Fruit fly (Drosophila melanogaster): ENCODE measurements around the gene CG34377.
A peak's percentile ranks its signal among the peaks of the same experiment; 100 is the strongest.

The CG34377 gene

dm6 chr3R:22323994-22324393 lies at the start of gene CG34377:
CG34377 (minus strand) TSS chr3R:22324094.
- no peak for TF ChIP-seq noc (tag; optimal IDR thresholded peaks at IDR 0.05)

- TF ChIP-seq noc (tag; optimal IDR thresholded peaks at IDR 0.05) = no peak
Measured at dm6 chr3R:22372535-22372934, 48.6 kb upstream of the CG34377 start, which contains the start of gene CG7069. CG7069 (plus strand) TSS chr3R:22372835.

- TF ChIP-seq noc (tag; optimal IDR thresholded peaks at IDR 0.05) = no peak
Measured at dm6 chr3R:22368777-22369214, 44.9 kb upstream of the CG34377 start.

dm6 chr3R:22368077-22368776 lies 44.3 kb upstream of the CG34377 start:
- TF ChIP-seq noc (tag; optimal IDR thresholded peaks at IDR 0.05) = peak; percentile 19

- no peak for TF ChIP-seq noc (tag; optimal IDR thresholded peaks at IDR 0.05)
Measured at dm6 chr3R:22367126-22368076, 43.5 kb upstream of the CG34377 start, which contains the start of the genes Polr3F and PyK. Polr3F (minus strand) TSS chr3R:22367373. PyK (plus strand) TSS chr3R:22367536.

dm6 chr3R:22365660-22366195 lies 41.8 kb upstream of the CG34377 start, which contains the start of gene CG5382:
CG5382 (minus strand) TSS chr3R:22365983.
- TF ChIP-seq noc (tag; optimal IDR thresholded peaks at IDR 0.05) = no peak

dm6 chr3R:22362218-22362907 lies 38.5 kb upstream of the CG34377 start, which contains the start of the genes JMJD6, CG7071 and Muted:
JMJD6 (minus strand) TSS chr3R:22362371.
CG7071 (plus strand) TSS chr3R:22362620.
Muted (plus strand) TSS chr3R:22362620.
- TF ChIP-seq noc (tag; optimal IDR thresholded peaks at IDR 0.05) = peak; percentile 93

- TF ChIP-seq noc (tag; optimal IDR thresholded peaks at IDR 0.05) = peak; percentile 73
Measured at dm6 chr3R:22358810-22359209, 34.9 kb upstream of the CG34377 start.

dm6 chr3R:22357942-22358341 lies 34.0 kb upstream of the CG34377 start:
- TF ChIP-seq noc (tag; optimal IDR thresholded peaks at IDR 0.05) = peak; percentile 14

- peak; percentile 48 for TF ChIP-seq noc (tag; optimal IDR thresholded peaks at IDR 0.05)
Measured at dm6 chr3R:22356464-22357410, 32.8 kb upstream of the CG34377 start, which contains the start of gene Sar1. Sar1 (plus strand) TSS chr3R:22356685.

dm6 chr3R:22351396-22351795 lies 27.5 kb upstream of the CG34377 start, which contains the start of gene rdhB:
rdhB (plus strand) TSS chr3R:22351696.
- no peak for TF ChIP-seq noc (tag; optimal IDR thresholded peaks at IDR 0.05)

dm6 chr3R:22342708-22343107 lies 18.8 kb upstream of the CG34377 start:
- no peak for TF ChIP-seq noc (tag; optimal IDR thresholded peaks at IDR 0.05)

dm6 chr3R:22342151-22342550 lies 18.3 kb upstream of the CG34377 start, which contains the start of gene CG5386:
CG5386 (minus strand) TSS chr3R:22342251.
- no peak for TF ChIP-seq noc (tag; optimal IDR thresholded peaks at IDR 0.05)

- TF ChIP-seq noc (tag; optimal IDR thresholded peaks at IDR 0.05) = no peak
Measured at dm6 chr3R:22341652-22342051, 17.8 kb upstream of the CG34377 start.
